Worm (Caenorhabditis elegans) whole organism, midembryonic: Measurements from ENCODE around the gene pat-12.

Experiments used
- flt-1 ChIP-seq: fragments of 200-800 bp; sonication (Bioruptor generic); IDR thresholded peaks from 2 replicates; pipeline ENCODE4 v1.3.6; 2022; ENCODE audit warnings: missing genetic modification characterization, missing compliant biosample characterization
- med-1 ChIP-seq: sonication (generic microtip); optimal IDR thresholded peaks from 2 replicates; lab custom pipeline; 2017; ENCODE audit warnings: missing genetic modification characterization, mild to moderate bottlenecking, missing compliant biosample characterization, antibody characterized with exemption, missing genetic modification reagents; ENCODE audit not compliant: insufficient read depth
- ref-1 ChIP-seq: fragments of 200-800 bp; sonication (Bioruptor generic); conservative IDR thresholded peaks from 2 replicates; pipeline ENCODE4 v1.3.6; 2022; ENCODE audit warnings: missing genetic modification reagents, missing genetic modification characterization, missing compliant biosample characterization
- ztf-23 ChIP-seq: fragments of 200-800 bp; sonication (Bioruptor generic); IDR thresholded peaks from 2 replicates; pipeline ENCODE4 v1.3.6; 2022; ENCODE audit warnings: missing genetic modification reagents, missing genetic modification characterization, missing compliant biosample characterization
- ztf-29 ChIP-seq: fragments of 200-800 bp; sonication (Bioruptor generic); IDR thresholded peaks from 2 replicates; pipeline ENCODE4 v1.3.6; 2022; ENCODE audit warnings: missing genetic modification reagents, missing genetic modification characterization, missing compliant biosample characterization

DNA sequence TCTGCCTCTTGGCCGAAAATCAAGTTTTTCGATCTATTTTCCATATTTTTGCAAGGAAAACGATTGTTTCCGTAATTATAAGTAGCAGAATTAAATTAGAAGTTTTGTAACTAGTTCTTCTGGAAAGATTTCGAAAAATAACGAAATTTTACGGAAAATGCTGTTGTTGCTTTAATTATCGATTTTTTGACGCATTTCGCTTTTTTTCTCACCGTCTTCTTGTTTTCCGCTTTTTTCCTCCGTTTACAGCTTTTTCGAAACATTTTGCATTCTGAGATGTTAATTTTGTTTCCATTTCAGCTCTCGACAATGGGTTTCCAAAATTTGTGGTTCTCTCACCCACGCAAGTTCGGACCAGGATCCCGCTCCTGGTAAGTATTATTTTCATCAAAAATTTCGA, 41.8 kb upstream of the pat-12 start, which contains the start of gene rps-29:
- TF ChIP-seq med-1 (no peak), ztf-23 (GFP tag; lab: Robert Waterston, UW) (no peak), ztf-29 (GFP tag; lab: Robert Waterston, UW) (no peak), flt-1 (GFP tag; lab: Robert Waterston, UW) (no peak), ref-1 (GFP tag; lab: Robert Waterston, UW) (no peak)
